Fruit fly (Drosophila melanogaster) whole organism, embryonic: ENCODE data around the gene CG34398.

ENCODE experiments used
- Bdp1 ChIP-seq: fragments of 200-800 bp; sonication (Bioruptor generic); optimal IDR thresholded peaks from 3 replicates; lab custom pipeline; 2016; ENCODE audit warnings: missing biosample characterization, missing genetic modification characterization
- CG10654 ChIP-seq: fragments of 200-800 bp; sonication (Bioruptor generic); optimal IDR thresholded peaks from 2 replicates; lab custom pipeline; 2016; ENCODE audit warnings: missing biosample characterization, missing genetic modification characterization
- CG11696 ChIP-seq: fragments of 200-800 bp; sonication (Bioruptor generic); IDR thresholded peaks from 2 replicates; pipeline ENCODE4 v1.3.6; 2022; ENCODE audit warnings: missing biosample characterization, missing genetic modification characterization
- CG12299 ChIP-seq: fragments of 200-800 bp; sonication (Bioruptor generic); optimal IDR thresholded peaks from 2 replicates; lab custom pipeline; 2018; ENCODE audit warnings: missing biosample characterization, mild to moderate bottlenecking, missing genetic modification characterization
- CG12391 ChIP-seq: fragments of 200-800 bp; sonication (Bioruptor generic); optimal IDR thresholded peaks from 3 replicates; lab custom pipeline; 2018; ENCODE audit warnings: missing biosample characterization, mild to moderate bottlenecking, missing genetic modification characterization, moderate library complexity
- CG1602 ChIP-seq: fragments of 200-800 bp; sonication (Bioruptor generic); optimal IDR thresholded peaks from 3 replicates; lab custom pipeline; 2016; ENCODE audit warnings: missing biosample characterization, missing genetic modification characterization
- CG16863 ChIP-seq: fragments of 200-800 bp; sonication (Bioruptor generic); optimal IDR thresholded peaks from 3 replicates; lab custom pipeline; 2016; ENCODE audit warnings: missing biosample characterization, missing genetic modification characterization
- CG17186 ChIP-seq: fragments of 200-800 bp; sonication (Bioruptor generic); optimal IDR thresholded peaks from 3 replicates; lab custom pipeline; 2017; ENCODE audit warnings: missing biosample characterization, missing genetic modification reagents, missing genetic modification characterization
- CG17385 ChIP-seq: fragments of 200-800 bp; sonication (Bioruptor generic); optimal IDR thresholded peaks from 3 replicates; lab custom pipeline; 2018; ENCODE audit warnings: missing biosample characterization, mild to moderate bottlenecking, missing genetic modification characterization
- CG17912 ChIP-seq: fragments of 200-800 bp; sonication (Bioruptor generic); optimal IDR thresholded peaks from 2 replicates; lab custom pipeline; 2018; ENCODE audit warnings: missing biosample characterization, mild to moderate bottlenecking, missing genetic modification characterization
- CG2120 ChIP-seq: fragments of 200-800 bp; sonication (Bioruptor generic); optimal IDR thresholded peaks from 3 replicates; lab custom pipeline; 2016; ENCODE audit warnings: missing biosample characterization, missing genetic modification characterization
- CG31441 ChIP-seq: fragments of 200-800 bp; sonication (Bioruptor generic); IDR thresholded peaks from 2 replicates; pipeline ENCODE4 v1.3.6; 2022; ENCODE audit warnings: missing biosample characterization, missing genetic modification characterization
- CG3407 ChIP-seq: fragments of 200-800 bp; sonication (Bioruptor generic); optimal IDR thresholded peaks from 2 replicates; lab custom pipeline; 2018; ENCODE audit warnings: missing biosample characterization, mild to moderate bottlenecking, missing genetic modification characterization
- CG3995 ChIP-seq: fragments of 200-800 bp; sonication (Bioruptor generic); optimal IDR thresholded peaks from 3 replicates; lab custom pipeline; 2016; ENCODE audit warnings: missing biosample characterization, missing genetic modification characterization
- CG4282 ChIP-seq: fragments of 200-800 bp; sonication (Bioruptor generic); optimal IDR thresholded peaks from 2 replicates; lab custom pipeline; 2016; ENCODE audit warnings: missing biosample characterization, missing genetic modification characterization
- CG5953 ChIP-seq: fragments of 200-800 bp; sonication (Bioruptor generic); IDR thresholded peaks from 2 replicates; pipeline ENCODE4 v1.3.6; 2022; ENCODE audit warnings: missing biosample characterization, missing genetic modification characterization
- CG8281 ChIP-seq: fragments of 200-800 bp; sonication (Bioruptor generic); optimal IDR thresholded peaks from 2 replicates; lab custom pipeline; 2018; ENCODE audit warnings: missing biosample characterization, mild to moderate bottlenecking, missing genetic modification characterization, moderate library complexity
- CG8924 ChIP-seq: fragments of 200-800 bp; optimal IDR thresholded peaks from 3 replicates; lab custom pipeline; 2019; ENCODE audit warnings: missing biosample characterization, mild to moderate bottlenecking, missing genetic modification characterization, moderate library complexity
- CG8944 ChIP-seq: fragments of 200-800 bp; sonication (Bioruptor generic); optimal IDR thresholded peaks from 3 replicates; lab custom pipeline; 2016; ENCODE audit warnings: missing biosample characterization, missing genetic modification characterization
- CHES-1-like ChIP-seq: fragments of 200-800 bp; sonication (Bioruptor generic); optimal IDR thresholded peaks from 2 replicates; lab custom pipeline; 2016; ENCODE audit warnings: missing biosample characterization, missing genetic modification characterization
- D19B ChIP-seq: fragments of 200-800 bp; sonication (Bioruptor generic); optimal IDR thresholded peaks from 2 replicates; lab custom pipeline; 2017; ENCODE audit warnings: missing biosample characterization, mild to moderate bottlenecking, missing genetic modification characterization
- Deaf1 ChIP-seq: fragments of 200-800 bp; optimal IDR thresholded peaks from 3 replicates; lab custom pipeline; 2019; ENCODE audit warnings: missing biosample characterization, mild to moderate bottlenecking, missing genetic modification characterization, moderate library complexity
- ERR ChIP-seq: fragments of 200-800 bp; sonication (Bioruptor generic); optimal IDR thresholded peaks from 2 replicates; lab custom pipeline; 2016; ENCODE audit warnings: missing biosample characterization, missing genetic modification characterization
- Hand ChIP-seq: fragments of 200-800 bp; sonication (Bioruptor generic); optimal IDR thresholded peaks from 2 replicates; lab custom pipeline; 2017; ENCODE audit warnings: mild to moderate bottlenecking, missing biosample characterization, missing genetic modification reagents, missing genetic modification characterization
- Hr51 ChIP-seq, 2 experiments: fragments of 200-800 bp; sonication (Bioruptor generic); optimal IDR thresholded peaks; 2 replicates in 1 of 2; 3 replicates in 1 of 2; lab custom pipeline; 2016 to 2018; ENCODE audit warnings: missing biosample characterization in 2 of 2, missing genetic modification characterization in 2 of 2, mild to moderate bottlenecking in 1 of 2, moderate library complexity in 1 of 2
- Lhr ChIP-seq: fragments of 200-800 bp; sonication (Bioruptor generic); optimal IDR thresholded peaks from 3 replicates; lab custom pipeline; 2017; ENCODE audit warnings: mild to moderate bottlenecking, missing biosample characterization, missing genetic modification reagents, missing genetic modification characterization
- NfI ChIP-seq: fragments of 200-800 bp; sonication (Bioruptor generic); optimal IDR thresholded peaks from 3 replicates; lab custom pipeline; 2018; ENCODE audit warnings: missing biosample characterization, mild to moderate bottlenecking, missing genetic modification characterization, moderate library complexity
- Opbp ChIP-seq: fragments of 200-800 bp; sonication (Bioruptor generic); IDR thresholded peaks from 3 replicates; pipeline ENCODE4 v1.3.6; 2022; ENCODE audit warnings: missing biosample characterization, missing genetic modification characterization; ENCODE audit not compliant: partially characterized antibody
- Ptx1 ChIP-seq: fragments of 200-800 bp; sonication (Bioruptor generic); IDR thresholded peaks from 2 replicates; pipeline ENCODE4 v1.3.6; 2022; ENCODE audit warnings: missing biosample characterization, missing genetic modification characterization
- Trl ChIP-seq, 3 experiments: fragments of >200 bp in 2 of 3; fragments of 200-800 bp in 1 of 3; sonication (Bioruptor generic) in 1 of 3; optimal IDR thresholded peaks; 2 replicates in 1 of 3; 3 replicates in 2 of 3; lab custom pipeline; 2016 to 2017; ENCODE audit warnings: missing biosample characterization in 1 of 3, missing genetic modification characterization in 1 of 3
- Xrp1 ChIP-seq: fragments of 200-800 bp; sonication (Bioruptor generic); IDR thresholded peaks from 2 replicates; pipeline ENCODE4 v1.3.6; 2022; ENCODE audit warnings: missing biosample characterization, missing genetic modification characterization
- amos ChIP-seq: fragments of 200-800 bp; sonication (Bioruptor generic); IDR thresholded peaks from 2 replicates; pipeline ENCODE4 v1.3.6; 2022; ENCODE audit warnings: missing biosample characterization, missing genetic modification characterization; ENCODE audit not compliant: partially characterized antibody
- ap ChIP-seq: fragments of 200-800 bp; sonication (Bioruptor generic); IDR thresholded peaks from 2 replicates; pipeline ENCODE4 v1.3.6; 2022; ENCODE audit warnings: missing biosample characterization, missing genetic modification characterization
- az2 ChIP-seq: fragments of 200-800 bp; sonication (Bioruptor generic); optimal IDR thresholded peaks from 3 replicates; lab custom pipeline; 2016; ENCODE audit warnings: missing biosample characterization, missing genetic modification characterization
- chif ChIP-seq, 2 experiments: fragments of 200-800 bp; sonication (Bioruptor generic); optimal IDR thresholded peaks; 3 replicates each; lab custom pipeline; 2016; ENCODE audit warnings: missing biosample characterization in 2 of 2, missing genetic modification characterization in 2 of 2
- dati ChIP-seq: fragments of 200-800 bp; sonication (Bioruptor generic); IDR thresholded peaks from 2 replicates; pipeline ENCODE4 v1.3.6; 2022; ENCODE audit warnings: missing biosample characterization, missing genetic modification characterization
- disco-r ChIP-seq: fragments of 200-800 bp; sonication (Bioruptor generic); optimal IDR thresholded peaks from 2 replicates; lab custom pipeline; 2016; ENCODE audit warnings: missing biosample characterization, missing genetic modification characterization
- exex ChIP-seq: fragments of 200-800 bp; sonication (Bioruptor generic); optimal IDR thresholded peaks from 4 replicates; lab custom pipeline; 2018; ENCODE audit warnings: missing biosample characterization, mild to moderate bottlenecking, missing genetic modification characterization, moderate library complexity
- gsb ChIP-seq: fragments of 200-800 bp; sonication (Bioruptor generic); IDR thresholded peaks from 2 replicates; pipeline ENCODE4 v1.3.6; 2022; ENCODE audit warnings: missing biosample characterization, missing genetic modification characterization
- hkb ChIP-seq, 2 experiments: fragments of 200-800 bp in 1 of 2; fragments of >200 bp in 1 of 2; sonication (Bioruptor generic) in 1 of 2; IDR thresholded peaks in 1 of 2; optimal IDR thresholded peaks in 1 of 2; 2 replicates each; pipeline versions ENCODE4 v1.3.6 to Lab custom; 2017 to 2022; ENCODE audit warnings: missing biosample characterization in 1 of 2, missing genetic modification characterization in 1 of 2
- inv ChIP-seq: fragments of 200-800 bp; sonication (Bioruptor generic); IDR thresholded peaks from 2 replicates; pipeline ENCODE4 v1.3.6; 2022; ENCODE audit warnings: missing biosample characterization, missing genetic modification characterization; ENCODE audit not compliant: partially characterized antibody
- jumu ChIP-seq: fragments of 200-800 bp; sonication (Bioruptor generic); optimal IDR thresholded peaks from 3 replicates; lab custom pipeline; 2016; ENCODE audit warnings: missing biosample characterization, missing genetic modification characterization
- psq ChIP-seq: fragments of 200-800 bp; sonication (Bioruptor generic); optimal IDR thresholded peaks from 2 replicates; lab custom pipeline; 2017; ENCODE audit warnings: missing biosample characterization, missing genetic modification characterization
- scrt ChIP-seq: fragments of 200-800 bp; sonication (Bioruptor generic); optimal IDR thresholded peaks from 2 replicates; lab custom pipeline; 2018; ENCODE audit warnings: missing biosample characterization, mild to moderate bottlenecking, missing genetic modification characterization, moderate library complexity
- sim ChIP-seq: fragments of 200-800 bp; sonication (Bioruptor generic); IDR thresholded peaks from 2 replicates; pipeline ENCODE4 v1.3.6; 2022; ENCODE audit warnings: missing biosample characterization, missing genetic modification characterization
- slbo ChIP-seq: fragments of 200-800 bp; sonication (Bioruptor generic); IDR thresholded peaks from 2 replicates; pipeline ENCODE4 v1.3.6; 2022; ENCODE audit warnings: missing biosample characterization, missing genetic modification characterization
- sna ChIP-seq: fragments of 200-800 bp; sonication (Bioruptor generic); IDR thresholded peaks from 2 replicates; pipeline ENCODE4 v1.3.6; 2022; ENCODE audit warnings: missing biosample characterization, missing genetic modification characterization; ENCODE audit not compliant: partially characterized antibody
- vnd ChIP-seq: fragments of 200-800 bp; sonication (Bioruptor generic); IDR thresholded peaks from 3 replicates; pipeline ENCODE4 v1.3.6; 2022; ENCODE audit warnings: missing biosample characterization, missing genetic modification characterization; ENCODE audit not compliant: partially characterized antibody

The CG34398 gene

DNA sequence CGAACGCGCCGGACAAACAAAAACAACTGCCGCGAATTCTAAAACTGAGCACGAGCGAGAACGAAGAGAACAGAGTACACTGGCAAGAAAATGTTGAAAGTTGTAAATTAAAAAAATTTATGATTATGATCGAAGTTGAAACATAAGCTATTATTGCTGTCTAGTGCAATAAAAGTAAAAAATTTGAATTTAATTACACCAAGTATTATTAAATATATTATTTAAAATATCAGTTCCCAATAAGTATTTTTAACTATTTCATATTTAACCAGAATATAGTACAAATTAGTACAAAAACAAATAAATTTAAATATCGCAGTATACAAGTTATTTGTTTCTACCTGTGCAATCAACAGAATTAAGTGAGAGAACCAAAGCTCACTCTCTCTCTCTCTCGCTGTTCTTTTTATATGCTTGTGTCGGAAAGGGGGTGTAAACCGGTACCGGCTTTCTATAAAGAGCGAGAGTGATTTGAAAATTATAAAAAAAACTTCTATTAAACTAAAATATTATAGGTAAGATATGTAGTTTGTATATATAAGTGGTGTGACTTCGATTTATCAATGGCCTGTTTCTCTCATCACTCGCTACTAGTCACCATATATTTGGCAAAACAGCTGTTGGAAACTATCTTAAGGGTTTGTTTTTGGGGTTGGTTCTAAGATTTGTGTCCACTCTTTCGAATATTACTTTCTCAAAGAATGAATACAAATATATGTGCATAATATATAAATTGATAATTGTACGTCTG is 52.8 kb downstream of the CG34398 start, which contains the start of gene C1GalTA (continued):
- TF ChIP-seq CG16863 (peak; percentile 56), NfI (GFP tag; lab: Kevin White, UChicago) (peak; percentile 92), CG17912 (GFP tag; lab: Kevin White, UChicago) (peak; percentile 61), CG3407 (GFP tag; lab: Kevin White, UChicago) (peak; percentile 96), psq (GFP tag; lab: Kevin White, UChicago) (peak; percentile 80), CHES-1-like (peak; percentile 78), CG8944 (GFP tag; lab: Kevin White, UChicago) (no peak), CG8924 (peak; percentile 100), CG3995 (GFP tag; lab: Kevin White, UChicago) (peak; percentile 43), sna (GFP tag; lab: Robert Waterston, UW) (no peak), Bdp1 (GFP tag; lab: Kevin White, UChicago) (peak; percentile 31), CG17385 (GFP tag; lab: Kevin White, UChicago) (peak; percentile 98), Xrp1 (peak; percentile 99), ERR (GFP tag; lab: Kevin White, UChicago) (peak; percentile 60), Trl (optimal IDR thresholded peaks at IDR 0.05; lab: Kevin White, UChicago) (peak; percentile 79 to 92), Trl (GFP tag; optimal IDR thresholded peaks at IDR 0.05; lab: Kevin White, UChicago) (peak; percentile 67), CG31441 (GFP tag; lab: Robert Waterston, UW) (peak; percentile 100), disco-r (GFP tag; lab: Kevin White, UChicago) (peak; percentile 58), CG2120 (GFP tag; lab: Kevin White, UChicago) (peak; percentile 89), CG12391 (tag; lab: Kevin White, UChicago) (peak; percentile 100), chif (GFP tag; optimal IDR thresholded peaks at IDR 0.05; lab: Kevin White, UChicago) (peak; percentile 39 to 62), CG12299 (tag; lab: Kevin White, UChicago) (peak; percentile 98), Lhr (peak; percentile 91), CG4282 (GFP tag; lab: Kevin White, UChicago) (no peak), hkb (optimal IDR thresholded peaks at IDR 0.05; lab: Kevin White, UChicago) (no peak), hkb (GFP tag; IDR thresholded peaks at IDR 0.05; lab: Robert Waterston, UW) (peak; percentile 96), exex (tag; lab: Kevin White, UChicago) (peak; percentile 93), CG1602 (peak; percentile 96), slbo (GFP tag; lab: Robert Waterston, UW) (peak; percentile 95), CG5953 (GFP tag; lab: Robert Waterston, UW) (peak; percentile 84; the same call in 1 of the 2 replicates), sim (GFP tag; lab: Robert Waterston, UW) (peak; percentile 96), az2 (GFP tag; lab: Kevin White, UChicago) (peak; percentile 94), D19B (peak; percentile 88), Hr51 (GFP tag; optimal IDR thresholded peaks at IDR 0.05; lab: Kevin White, UChicago) (peak; percentile 73 to 99), inv (GFP tag; lab: Robert Waterston, UW) (no peak), CG11696 (peak; percentile 90), gsb (GFP tag; lab: Robert Waterston, UW) (peak; percentile 93), ap (GFP tag; lab: Robert Waterston, UW) (peak; percentile 90), Deaf1 (tag; lab: Kevin White, UChicago) (peak; percentile 93), jumu (peak; percentile 9), CG10654 (peak; percentile 94), Ptx1 (GFP tag; lab: Robert Waterston, UW) (peak; percentile 98), amos (GFP tag; lab: Robert Waterston, UW) (no peak), dati (GFP tag; lab: Robert Waterston, UW) (peak; percentile 64; the same call in 1 of the 2 replicates), vnd (GFP tag; lab: Robert Waterston, UW) (no peak), scrt (GFP tag; lab: Kevin White, UChicago) (peak; percentile 94), CG8281 (peak; percentile 90), CG17186 (GFP tag; lab: Kevin White, UChicago) (peak; percentile 60), Hand (GFP tag; lab: Kevin White, UChicago) (peak; percentile 98), Opbp (no peak)
